Worm (Caenorhabditis elegans) whole organism, young adult: ENCODE data around the gene dyf-3.

Source experiments
- F33H1.4 ChIP-seq: fragments of 200-800 bp; sonication (Bioruptor generic); IDR thresholded peaks from 2 replicates; pipeline ENCODE4 v1.3.6; 2022; ENCODE audit warnings: missing genetic modification reagents, missing genetic modification characterization, missing compliant biosample characterization
- F55B11.4 ChIP-seq: sonication (generic microtip); optimal IDR thresholded peaks from 2 replicates; lab custom pipeline; 2016; ENCODE audit warnings: missing compliant biosample characterization, missing genetic modification characterization, borderline replicate concordance; ENCODE audit not compliant: insufficient read depth
- dpff-1 ChIP-seq: sonication (generic microtip); optimal IDR thresholded peaks from 2 replicates; lab custom pipeline; 2017; ENCODE audit warnings: mild to moderate bottlenecking, missing genetic modification characterization, missing compliant biosample characterization

ce11 chrIV:3386504-3387290 is 12.3 kb downstream of the dyf-3 start:
- TF ChIP-seq F55B11.4 (tag; lab: Kevin White, UChicago) (no peak), F33H1.4 (no peak), dpff-1 (tag; lab: Kevin White, UChicago) (no peak)
